Fruit fly (Drosophila melanogaster) whole organism, embryonic: ENCODE data around the gene CG14830.

Source experiments
- Bdp1 ChIP-seq: fragments of 200-800 bp; sonication (Bioruptor generic); optimal IDR thresholded peaks from 3 replicates; lab custom pipeline; 2016; ENCODE audit warnings: missing biosample characterization, missing genetic modification characterization
- CG10147 ChIP-seq: fragments of 200-800 bp; sonication (Bioruptor generic); optimal IDR thresholded peaks from 2 replicates; lab custom pipeline; 2019; ENCODE audit warnings: missing biosample characterization, mild to moderate bottlenecking, missing genetic modification characterization, moderate library complexity
- CG10654 ChIP-seq: fragments of 200-800 bp; sonication (Bioruptor generic); optimal IDR thresholded peaks from 2 replicates; lab custom pipeline; 2016; ENCODE audit warnings: missing biosample characterization, missing genetic modification characterization
- CG10959 ChIP-seq: fragments of 200-800 bp; sonication (Bioruptor generic); IDR thresholded peaks from 2 replicates; pipeline ENCODE4 v1.3.6; 2022; ENCODE audit warnings: missing biosample characterization, missing genetic modification characterization
- CG12236 ChIP-seq: fragments of 200-800 bp; sonication (Bioruptor generic); optimal IDR thresholded peaks from 2 replicates; lab custom pipeline; 2016; ENCODE audit warnings: missing biosample characterization, missing genetic modification characterization
- CG13624 ChIP-seq: fragments of 200-800 bp; sonication (Bioruptor generic); optimal IDR thresholded peaks from 2 replicates; lab custom pipeline; 2016; ENCODE audit warnings: missing biosample characterization, missing genetic modification characterization
- CG1602 ChIP-seq: fragments of 200-800 bp; sonication (Bioruptor generic); optimal IDR thresholded peaks from 3 replicates; lab custom pipeline; 2016; ENCODE audit warnings: missing biosample characterization, missing genetic modification characterization
- CG17359 ChIP-seq: fragments of 200-800 bp; sonication (Bioruptor generic); optimal IDR thresholded peaks from 3 replicates; lab custom pipeline; 2018; ENCODE audit warnings: missing biosample characterization, mild to moderate bottlenecking, missing genetic modification characterization, moderate library complexity
- CG17361 ChIP-seq: fragments of 200-800 bp; sonication (Bioruptor generic); IDR thresholded peaks from 3 replicates; pipeline ENCODE4 v1.3.6; 2022; ENCODE audit warnings: missing biosample characterization, missing genetic modification characterization
- CG17802 ChIP-seq: fragments of 200-800 bp; sonication (Bioruptor generic); optimal IDR thresholded peaks from 2 replicates; lab custom pipeline; 2018; ENCODE audit warnings: missing biosample characterization, mild to moderate bottlenecking, missing genetic modification characterization, moderate library complexity
- CG17829 ChIP-seq: fragments of 200-800 bp; optimal IDR thresholded peaks from 2 replicates; lab custom pipeline; 2019; ENCODE audit warnings: missing biosample characterization, mild to moderate bottlenecking, missing genetic modification characterization, moderate library complexity
- CG18011 ChIP-seq: fragments of 200-800 bp; sonication (Bioruptor generic); optimal IDR thresholded peaks from 2 replicates; lab custom pipeline; 2017; ENCODE audit warnings: missing biosample characterization, missing genetic modification characterization, mild to moderate bottlenecking, moderate library complexity, missing genotype
- CG18764 ChIP-seq: fragments of 200-800 bp; sonication (Bioruptor generic); optimal IDR thresholded peaks from 3 replicates; lab custom pipeline; 2016; ENCODE audit warnings: missing biosample characterization, missing genetic modification characterization
- CG31388 ChIP-seq: fragments of 200-800 bp; sonication (Bioruptor generic); optimal IDR thresholded peaks from 2 replicates; lab custom pipeline; 2016; ENCODE audit warnings: missing biosample characterization, missing genetic modification characterization
- CG31441 ChIP-seq: fragments of 200-800 bp; sonication (Bioruptor generic); IDR thresholded peaks from 2 replicates; pipeline ENCODE4 v1.3.6; 2022; ENCODE audit warnings: missing biosample characterization, missing genetic modification characterization
- CG32767 ChIP-seq: fragments of 200-800 bp; sonication (Bioruptor generic); IDR thresholded peaks from 2 replicates; pipeline ENCODE4 v1.3.6; 2022; ENCODE audit warnings: missing biosample characterization, missing genetic modification characterization
- CG5953 ChIP-seq: fragments of 200-800 bp; sonication (Bioruptor generic); IDR thresholded peaks from 2 replicates; pipeline ENCODE4 v1.3.6; 2022; ENCODE audit warnings: missing biosample characterization, missing genetic modification characterization
- CG8388 ChIP-seq: fragments of 200-800 bp; sonication (Bioruptor generic); optimal IDR thresholded peaks from 2 replicates; lab custom pipeline; 2019; ENCODE audit warnings: missing biosample characterization, mild to moderate bottlenecking, missing genetic modification characterization, moderate library complexity
- CG8924 ChIP-seq: fragments of 200-800 bp; optimal IDR thresholded peaks from 3 replicates; lab custom pipeline; 2019; ENCODE audit warnings: missing biosample characterization, mild to moderate bottlenecking, missing genetic modification characterization, moderate library complexity
- CG9817 ChIP-seq: fragments of 200-800 bp; sonication (Bioruptor generic); optimal IDR thresholded peaks from 2 replicates; lab custom pipeline; 2018; ENCODE audit warnings: missing biosample characterization, mild to moderate bottlenecking, missing genetic modification characterization, moderate library complexity
- CG9876 ChIP-seq: fragments of 200-800 bp; sonication (Bioruptor generic); optimal IDR thresholded peaks from 2 replicates; lab custom pipeline; 2016; ENCODE audit warnings: missing biosample characterization, missing genetic modification characterization
- CG9932 ChIP-seq: fragments of 200-800 bp; sonication (Bioruptor generic); IDR thresholded peaks from 2 replicates; pipeline ENCODE4 v1.3.6; 2022; ENCODE audit warnings: missing biosample characterization, missing genetic modification characterization
- CHES-1-like ChIP-seq: fragments of 200-800 bp; sonication (Bioruptor generic); optimal IDR thresholded peaks from 2 replicates; lab custom pipeline; 2016; ENCODE audit warnings: missing biosample characterization, missing genetic modification characterization
- CoRest ChIP-seq: fragments of 200-800 bp; sonication (Bioruptor generic); optimal IDR thresholded peaks from 3 replicates; lab custom pipeline; 2018; ENCODE audit warnings: missing biosample characterization, mild to moderate bottlenecking, missing genetic modification characterization, moderate library complexity
- D ChIP-seq, 2 experiments: fragments of 200-800 bp in 1 of 2; fragments of >200 bp in 1 of 2; sonication (Bioruptor generic) in 1 of 2; optimal IDR thresholded peaks; 2 replicates in 1 of 2; 3 replicates in 1 of 2; lab custom pipeline; 2017; ENCODE audit warnings: mild to moderate bottlenecking in 1 of 2, missing biosample characterization in 1 of 2, missing genetic modification characterization in 1 of 2, missing genetic modification reagents in 1 of 2
- Hand ChIP-seq: fragments of 200-800 bp; sonication (Bioruptor generic); optimal IDR thresholded peaks from 2 replicates; lab custom pipeline; 2017; ENCODE audit warnings: mild to moderate bottlenecking, missing biosample characterization, missing genetic modification reagents, missing genetic modification characterization
- Mad ChIP-seq: fragments of 200-800 bp; sonication (Bioruptor generic); optimal IDR thresholded peaks from 2 replicates; lab custom pipeline; 2016; ENCODE audit warnings: missing biosample characterization, missing genetic modification characterization
- Taf1 ChIP-seq: fragments of 200-800 bp; sonication (Bioruptor generic); IDR thresholded peaks from 2 replicates; pipeline ENCODE4 v1.3.6; 2022; ENCODE audit warnings: missing biosample characterization, missing genetic modification characterization
- bab2 ChIP-seq: fragments of 200-800 bp; sonication (Bioruptor generic); optimal IDR thresholded peaks from 2 replicates; lab custom pipeline; 2016; ENCODE audit warnings: missing biosample characterization, missing genetic modification characterization
- cad ChIP-seq: fragments of >200 bp; optimal IDR thresholded peaks from 2 replicates; lab custom pipeline; 2017; ENCODE audit warnings: missing biosample characterization, missing genetic modification characterization
- cas ChIP-seq: fragments of 200-800 bp; sonication (Bioruptor generic); IDR thresholded peaks from 2 replicates; pipeline ENCODE4 v1.3.6; 2022; ENCODE audit warnings: missing biosample characterization, missing genetic modification characterization
- da ChIP-seq: fragments of 200-800 bp; sonication (Bioruptor generic); optimal IDR thresholded peaks from 2 replicates; lab custom pipeline; 2016; ENCODE audit warnings: missing biosample characterization, missing genetic modification characterization
- dm ChIP-seq: fragments of 200-800 bp; sonication (Bioruptor generic); optimal IDR thresholded peaks from 3 replicates; lab custom pipeline; 2016; ENCODE audit warnings: missing biosample characterization, missing genetic modification characterization
- ems ChIP-seq: fragments of 200-800 bp; sonication (Bioruptor generic); optimal IDR thresholded peaks from 3 replicates; lab custom pipeline; 2016; ENCODE audit warnings: missing biosample characterization, missing genetic modification characterization
- fd64A ChIP-seq: fragments of 200-800 bp; sonication (Bioruptor generic); optimal IDR thresholded peaks from 3 replicates; lab custom pipeline; 2018; ENCODE audit warnings: missing biosample characterization, mild to moderate bottlenecking, missing genetic modification characterization
- ftz-f1 ChIP-seq: fragments of 200-800 bp; sonication (Bioruptor generic); optimal IDR thresholded peaks from 2 replicates; lab custom pipeline; 2016; ENCODE audit warnings: missing biosample characterization, missing genetic modification characterization
- gce ChIP-seq: fragments of 200-800 bp; sonication (Bioruptor generic); IDR thresholded peaks from 3 replicates; pipeline ENCODE4 v1.3.6; 2022; ENCODE audit warnings: missing biosample characterization, missing genetic modification characterization
- h ChIP-seq: fragments of >200 bp; optimal IDR thresholded peaks from 2 replicates; lab custom pipeline; 2017
- hb ChIP-seq: fragments of 200-800 bp; sonication (Bioruptor generic); IDR thresholded peaks from 3 replicates; pipeline ENCODE4 v1.3.6; 2022; ENCODE audit warnings: missing biosample characterization, missing genetic modification characterization; ENCODE audit not compliant: partially characterized antibody
- hbn ChIP-seq: fragments of 200-800 bp; sonication (Bioruptor generic); IDR thresholded peaks from 2 replicates; pipeline ENCODE4 v1.3.6; 2022; ENCODE audit warnings: missing biosample characterization, missing genetic modification characterization; ENCODE audit not compliant: partially characterized antibody
- knrl ChIP-seq: fragments of 200-800 bp; sonication (Bioruptor generic); IDR thresholded peaks from 3 replicates; pipeline ENCODE4 v1.3.6; 2022; ENCODE audit warnings: missing biosample characterization, missing genetic modification characterization; ENCODE audit not compliant: partially characterized antibody
- oc ChIP-seq: fragments of 200-800 bp; sonication (Bioruptor generic); optimal IDR thresholded peaks from 2 replicates; lab custom pipeline; 2018; ENCODE audit warnings: missing biosample characterization, mild to moderate bottlenecking, missing genetic modification characterization, moderate library complexity
- pros ChIP-seq: fragments of 200-800 bp; sonication (Bioruptor generic); optimal IDR thresholded peaks from 3 replicates; lab custom pipeline; 2019; ENCODE audit warnings: missing biosample characterization, mild to moderate bottlenecking, missing genetic modification characterization, moderate library complexity
- sens ChIP-seq: fragments of 200-800 bp; sonication (Bioruptor generic); peaks from one replicate; lab custom pipeline; 2016; ENCODE audit warnings: missing biosample characterization, missing genetic modification characterization
- shn ChIP-seq: fragments of 200-800 bp; sonication (Bioruptor generic); optimal IDR thresholded peaks from 3 replicates; lab custom pipeline; 2016; ENCODE audit warnings: missing biosample characterization, missing genetic modification characterization
- ssp ChIP-seq: fragments of 200-800 bp; sonication (Bioruptor generic); IDR thresholded peaks from 2 replicates; pipeline ENCODE4 v1.3.6; 2022; ENCODE audit warnings: missing biosample characterization, missing genetic modification characterization
- sug ChIP-seq: fragments of 200-800 bp; optimal IDR thresholded peaks from 2 replicates; lab custom pipeline; 2019; ENCODE audit warnings: missing biosample characterization, mild to moderate bottlenecking, missing genetic modification characterization, moderate library complexity
- tin ChIP-seq: fragments of 200-800 bp; sonication (Bioruptor generic); optimal IDR thresholded peaks from 3 replicates; lab custom pipeline; 2016; ENCODE audit warnings: missing biosample characterization, missing genetic modification characterization
- tio ChIP-seq: fragments of 200-800 bp; sonication (Bioruptor generic); optimal IDR thresholded peaks from 2 replicates; lab custom pipeline; 2017; ENCODE audit warnings: missing biosample characterization, missing genetic modification characterization, inconsistent platforms
- trh ChIP-seq: fragments of 200-800 bp; sonication (Bioruptor generic); optimal IDR thresholded peaks from 2 replicates; lab custom pipeline; 2016; ENCODE audit warnings: missing biosample characterization, missing genetic modification characterization
- vfl ChIP-seq: fragments of 200-800 bp; sonication (Bioruptor generic); optimal IDR thresholded peaks from 2 replicates; lab custom pipeline; 2016; ENCODE audit warnings: missing biosample characterization, missing genetic modification characterization

Gene CG14830

dm6 chr3L:7243775-7244438, 19.8 kb downstream of the CG14830 start, which contains the start of the genes mRpL50 and mei-P22 (continued):
- TF ChIP-seq sens (peak; percentile 84), pros (GFP tag; lab: Kevin White, UChicago) (no peak), tio (GFP tag; lab: Kevin White, UChicago) (no peak), CG32767 (GFP tag; lab: Robert Waterston, UW) (no peak), hbn (no peak), CG10959 (GFP tag; lab: Robert Waterston, UW) (no peak), CG31441 (GFP tag; lab: Robert Waterston, UW) (no peak), CG13624 (GFP tag; lab: Kevin White, UChicago) (peak; percentile 4), Mad (GFP tag; lab: Kevin White, UChicago) (peak; percentile 13), CG12236 (no peak), dm (no peak), CHES-1-like (GFP tag; lab: Kevin White, UChicago) (peak; percentile 29), Taf1 (no peak), CG18011 (GFP tag; lab: Kevin White, UChicago) (no peak), bab2 (peak; percentile 25), cad (GFP tag; lab: Kevin White, UChicago) (no peak), CG18764 (GFP tag; lab: Kevin White, UChicago) (no peak), CG10654 (GFP tag; lab: Kevin White, UChicago) (no peak), CoRest (peak; percentile 20), oc (tag; lab: Kevin White, UChicago) (no peak), h (lab: Kevin White, UChicago) (no peak), shn (GFP tag; lab: Kevin White, UChicago) (no peak), CG17802 (no peak), ems (GFP tag; lab: Kevin White, UChicago) (no peak), CG17359 (tag; lab: Kevin White, UChicago) (no peak), trh (GFP tag; lab: Kevin White, UChicago) (no peak), CG10147 (GFP tag; lab: Kevin White, UChicago) (no peak), knrl (peak; percentile 16; the same call in 1 of the 3 replicates), vfl (GFP tag; lab: Kevin White, UChicago) (peak; percentile 2), ssp (GFP tag; lab: Robert Waterston, UW) (no peak; the same call in 1 of the 2 replicates), CG9932 (GFP tag; lab: Robert Waterston, UW) (peak; percentile 71), CG9876 (GFP tag; lab: Kevin White, UChicago) (no peak), tin (GFP tag; lab: Kevin White, UChicago) (no peak), ftz-f1 (no peak), fd64A (GFP tag; lab: Kevin White, UChicago) (no peak), da (GFP tag; lab: Kevin White, UChicago) (no peak), cas (GFP tag; lab: Robert Waterston, UW) (no peak), CG17829 (tag; lab: Kevin White, UChicago) (peak; percentile 42), CG8924 (tag; lab: Kevin White, UChicago) (peak; percentile 20), CG5953 (GFP tag; lab: Robert Waterston, UW) (no peak), Bdp1 (GFP tag; lab: Kevin White, UChicago) (no peak), D (optimal IDR thresholded peaks at IDR 0.05; lab: Kevin White, UChicago) (no peak), D (GFP tag; optimal IDR thresholded peaks at IDR 0.05; lab: Kevin White, UChicago) (no peak), CG31388 (no peak), hb (no peak), sug (tag; lab: Kevin White, UChicago) (peak; percentile 27), gce (GFP tag; lab: Robert Waterston, UW) (no peak), CG1602 (peak; percentile 5), CG17361 (GFP tag; lab: Robert Waterston, UW) (0 out of 3 replicates have a peak, but pooled peaks have one; percentile 20), Hand (GFP tag; lab: Kevin White, UChicago) (no peak), CG8388 (GFP tag; lab: Kevin White, UChicago) (peak; percentile 15), CG9817 (tag; lab: Kevin White, UChicago) (peak; percentile 27)
